Worm (Caenorhabditis elegans) whole organism, young adult: ENCODE measurements around the gene F41B5.12.

ENCODE experiments used
- B0336.3 ChIP-seq: fragments of 200-800 bp; sonication (Bioruptor generic); IDR thresholded peaks from 2 replicates; pipeline ENCODE4 v1.3.6; 2022; ENCODE audit warnings: missing genetic modification characterization, missing compliant biosample characterization
- C06A6.2 ChIP-seq: fragments of 200-800 bp; sonication (Bioruptor generic); conservative IDR thresholded peaks from 2 replicates; pipeline ENCODE4 v1.3.6; 2022; ENCODE audit warnings: missing genetic modification characterization, missing compliant biosample characterization
- F33H1.4 ChIP-seq: fragments of 200-800 bp; sonication (Bioruptor generic); IDR thresholded peaks from 2 replicates; pipeline ENCODE4 v1.3.6; 2022; ENCODE audit warnings: missing genetic modification reagents, missing genetic modification characterization, missing compliant biosample characterization
- F37B4.10 ChIP-seq: fragments of 200-800 bp; sonication (Bioruptor generic); IDR thresholded peaks from 2 replicates; pipeline ENCODE4 v1.3.6; 2022; ENCODE audit warnings: missing genetic modification characterization, missing compliant biosample characterization
- F49E8.2 ChIP-seq: sonication (generic microtip); optimal IDR thresholded peaks from 3 replicates; lab custom pipeline; 2017; ENCODE audit warnings: missing genetic modification characterization, mild to moderate bottlenecking, missing compliant biosample characterization, antibody characterized with exemption, moderate library complexity; ENCODE audit not compliant: insufficient read depth
- F52B5.7 ChIP-seq: sonication (generic microtip); optimal IDR thresholded peaks from 2 replicates; lab custom pipeline; 2016; ENCODE audit warnings: mild to moderate bottlenecking, missing genetic modification characterization, missing compliant biosample characterization
- K11D2.4 ChIP-seq: fragments of 200-800 bp; sonication (Bioruptor generic); IDR thresholded peaks from 2 replicates; pipeline ENCODE4 v1.3.6; 2022; ENCODE audit warnings: missing genetic modification reagents, missing genetic modification characterization, missing compliant biosample characterization
- K12H6.12 ChIP-seq: fragments of 200-800 bp; sonication (Bioruptor generic); optimal IDR thresholded peaks from 2 replicates; lab custom pipeline; 2018; ENCODE audit warnings: mild to moderate bottlenecking, missing genetic modification characterization, missing compliant biosample characterization
- T26A5.8 ChIP-seq: sonication (generic microtip); optimal IDR thresholded peaks from 2 replicates; lab custom pipeline; 2016; ENCODE audit warnings: missing genetic modification characterization, missing compliant biosample characterization
- Y53G8AR.9 ChIP-seq: fragments of 200-800 bp; sonication (Bioruptor generic); conservative IDR thresholded peaks from 2 replicates; pipeline ENCODE4 v1.3.6; 2022; ENCODE audit warnings: missing genetic modification reagents, missing genetic modification characterization, missing compliant biosample characterization
- Y79H2A.3 ChIP-seq: fragments of 200-800 bp; sonication (Bioruptor generic); conservative IDR thresholded peaks from 2 replicates; pipeline ENCODE4 v1.3.6; 2022; ENCODE audit warnings: missing genetic modification reagents, missing genetic modification characterization, missing compliant biosample characterization
- akir-1 ChIP-seq: fragments of 200-800 bp; sonication (Bioruptor generic); optimal IDR thresholded peaks from 2 replicates; lab custom pipeline; 2018; ENCODE audit warnings: mild to moderate bottlenecking, missing genetic modification characterization, moderate library complexity, missing compliant biosample characterization
- athp-1 ChIP-seq: sonication (generic microtip); optimal IDR thresholded peaks from 2 replicates; lab custom pipeline; 2017; ENCODE audit warnings: mild to moderate bottlenecking, missing genetic modification characterization, missing compliant biosample characterization
- attf-5 ChIP-seq: fragments of 200-800 bp; sonication (Bioruptor generic); optimal IDR thresholded peaks from 2 replicates; lab custom pipeline; 2018; ENCODE audit warnings: mild to moderate bottlenecking, missing genetic modification characterization, missing compliant biosample characterization
- attf-6 ChIP-seq: fragments of 200-800 bp; sonication (Bioruptor generic); IDR thresholded peaks from 2 replicates; pipeline ENCODE4 v1.3.6; 2022; ENCODE audit warnings: missing genetic modification reagents, missing genetic modification characterization, missing compliant biosample characterization
- ccch-3 ChIP-seq: fragments of 200-800 bp; sonication (Bioruptor generic); optimal IDR thresholded peaks from 2 replicates; lab custom pipeline; 2018; ENCODE audit warnings: mild to moderate bottlenecking, missing genetic modification characterization, missing compliant biosample characterization
- cebp-1 ChIP-seq, 2 experiments: fragments of 200-800 bp in 1 of 2; sonication (Bioruptor generic) in 1 of 2; sonication (generic microtip) in 1 of 2; IDR thresholded peaks in 1 of 2; optimal IDR thresholded peaks in 1 of 2; 2 replicates each; pipeline versions ENCODE4 v1.3.6 to Lab custom; 2017 to 2022; ENCODE audit warnings: missing compliant biosample characterization in 2 of 2, missing genetic modification characterization in 2 of 2, mild to moderate bottlenecking in 1 of 2, missing genetic modification reagents in 1 of 2, moderate library complexity in 1 of 2
- ceh-27 ChIP-seq: fragments of 200-800 bp; sonication (Bioruptor generic); optimal IDR thresholded peaks from 2 replicates; lab custom pipeline; 2018; ENCODE audit warnings: mild to moderate bottlenecking, missing genetic modification characterization, moderate library complexity, missing compliant biosample characterization
- ceh-79 ChIP-seq: sonication (generic microtip); optimal IDR thresholded peaks from 2 replicates; lab custom pipeline; 2017; ENCODE audit warnings: mild to moderate bottlenecking, missing genetic modification characterization, missing compliant biosample characterization
- dox-1 ChIP-seq: fragments of 200-800 bp; sonication (Bioruptor generic); IDR thresholded peaks from 2 replicates; pipeline ENCODE4 v1.3.6; 2022; ENCODE audit warnings: missing genetic modification reagents, missing genetic modification characterization, missing compliant biosample characterization
- dpff-1 ChIP-seq: sonication (generic microtip); optimal IDR thresholded peaks from 2 replicates; lab custom pipeline; 2017; ENCODE audit warnings: mild to moderate bottlenecking, missing genetic modification characterization, missing compliant biosample characterization
- egl-44 ChIP-seq: fragments of 200-800 bp; sonication (Bioruptor generic); IDR thresholded peaks from 2 replicates; pipeline ENCODE4 v1.3.6; 2022; ENCODE audit warnings: missing genetic modification reagents, missing genetic modification characterization, missing compliant biosample characterization
- ekl-4 ChIP-seq: fragments of 200-800 bp; sonication (Bioruptor generic); IDR thresholded peaks from 2 replicates; pipeline ENCODE4 v1.3.6; 2022; ENCODE audit warnings: missing genetic modification reagents, missing genetic modification characterization, missing compliant biosample characterization
- him-1 ChIP-seq: sonication (generic microtip); optimal IDR thresholded peaks from 2 replicates; lab custom pipeline; 2016; ENCODE audit warnings: missing genotype, missing genetic modification reagents, missing genetic modification characterization, missing compliant biosample characterization
- hmg-1.2 ChIP-seq: fragments of 200-800 bp; sonication (Bioruptor generic); IDR thresholded peaks from 2 replicates; pipeline ENCODE4 v1.3.6; 2022; ENCODE audit warnings: missing genetic modification reagents, missing genetic modification characterization, missing compliant biosample characterization
- hmg-20 ChIP-seq: fragments of 200-800 bp; sonication (Bioruptor generic); IDR thresholded peaks from 2 replicates; pipeline ENCODE4 v1.3.6; 2022; ENCODE audit warnings: missing genetic modification reagents, missing genetic modification characterization, missing compliant biosample characterization
- lag-1 ChIP-seq: fragments of 200-800 bp; sonication (Bioruptor generic); IDR thresholded peaks from 2 replicates; pipeline ENCODE4 v1.3.6; 2022; ENCODE audit warnings: missing genetic modification reagents, missing genetic modification characterization, missing compliant biosample characterization
- lin-26 ChIP-seq: fragments of 200-800 bp; sonication (Bioruptor generic); IDR thresholded peaks from 2 replicates; pipeline ENCODE4 v1.3.6; 2022; ENCODE audit warnings: missing genetic modification reagents, missing genetic modification characterization, missing compliant biosample characterization
- lin-35 ChIP-seq, 3 experiments: fragments of 150-350 bp in 2 of 3; sonication (generic microtip) in 1 of 3; optimal IDR thresholded peaks; 2 replicates each; lab custom pipeline; 2014 to 2018; ENCODE audit warnings: missing biosample characterization in 3 of 3, missing genetic modification characterization in 3 of 3, missing genetic modification reagents in 3 of 3
- lin-54 ChIP-seq: fragments of 200-800 bp; sonication (Bioruptor generic); optimal IDR thresholded peaks from 2 replicates; lab custom pipeline; 2018; ENCODE audit warnings: mild to moderate bottlenecking, missing genetic modification characterization, missing compliant biosample characterization
- mcd-1 ChIP-seq: fragments of 200-800 bp; sonication (Bioruptor generic); IDR thresholded peaks from 2 replicates; pipeline ENCODE4 v1.3.6; 2022; ENCODE audit warnings: missing genetic modification reagents, missing genetic modification characterization, missing compliant biosample characterization
- mel-28 ChIP-seq: sonication (generic microtip); optimal IDR thresholded peaks from 2 replicates; lab custom pipeline; 2016; ENCODE audit warnings: borderline replicate concordance, mild to moderate bottlenecking, missing genetic modification characterization, missing compliant biosample characterization
- nfya-1 ChIP-seq: sonication (generic microtip); optimal IDR thresholded peaks from 2 replicates; lab custom pipeline; 2017; ENCODE audit warnings: antibody characterized with exemption, missing compliant biosample characterization, missing genetic modification characterization, borderline replicate concordance; ENCODE audit not compliant: insufficient read depth
- nhr-80 ChIP-seq: sonication (generic microtip); optimal IDR thresholded peaks from 2 replicates; lab custom pipeline; 2016; ENCODE audit warnings: missing genetic modification characterization, missing compliant biosample characterization
- nhr-90 ChIP-seq: sonication (generic microtip); optimal IDR thresholded peaks from 2 replicates; lab custom pipeline; 2016; ENCODE audit warnings: missing genotype, mild to moderate bottlenecking, missing genetic modification characterization, missing compliant biosample characterization
- repo-1 ChIP-seq: sonication (generic microtip); optimal IDR thresholded peaks from 2 replicates; lab custom pipeline; 2017; ENCODE audit warnings: mild to moderate bottlenecking, missing genetic modification characterization, missing compliant biosample characterization
- sdz-38 ChIP-seq: sonication (generic microtip); optimal IDR thresholded peaks from 2 replicates; lab custom pipeline; 2016; ENCODE audit warnings: missing genotype, missing genetic modification characterization, missing compliant biosample characterization
- tbx-9 ChIP-seq: sonication (generic microtip); optimal IDR thresholded peaks from 2 replicates; lab custom pipeline; 2016; ENCODE audit warnings: borderline replicate concordance, missing genetic modification characterization, inconsistent platforms, missing compliant biosample characterization
- unc-130 ChIP-seq: sonication (generic microtip); optimal IDR thresholded peaks from 2 replicates; lab custom pipeline; 2016; ENCODE audit warnings: missing genetic modification reagents, missing genetic modification characterization, missing compliant biosample characterization
- xnd-1 ChIP-seq: sonication (generic microtip); optimal IDR thresholded peaks from 2 replicates; lab custom pipeline; 2016; ENCODE audit warnings: missing genotype, missing genetic modification reagents, missing genetic modification characterization, missing compliant biosample characterization
- zfh-2 ChIP-seq: fragments of 200-800 bp; sonication (Bioruptor generic); conservative IDR thresholded peaks from 2 replicates; pipeline ENCODE4 v1.3.6; 2022; ENCODE audit warnings: missing genetic modification reagents, missing genetic modification characterization, missing compliant biosample characterization
- ztf-22 ChIP-seq: fragments of 200-800 bp; sonication (Bioruptor generic); optimal IDR thresholded peaks from 2 replicates; lab custom pipeline; 2018; ENCODE audit warnings: mild to moderate bottlenecking, missing genetic modification characterization, moderate library complexity, missing compliant biosample characterization
- ztf-26 ChIP-seq: sonication (generic microtip); optimal IDR thresholded peaks from 2 replicates; lab custom pipeline; 2017; ENCODE audit warnings: missing genetic modification characterization, missing compliant biosample characterization

F41B5.12 gene

DNA sequence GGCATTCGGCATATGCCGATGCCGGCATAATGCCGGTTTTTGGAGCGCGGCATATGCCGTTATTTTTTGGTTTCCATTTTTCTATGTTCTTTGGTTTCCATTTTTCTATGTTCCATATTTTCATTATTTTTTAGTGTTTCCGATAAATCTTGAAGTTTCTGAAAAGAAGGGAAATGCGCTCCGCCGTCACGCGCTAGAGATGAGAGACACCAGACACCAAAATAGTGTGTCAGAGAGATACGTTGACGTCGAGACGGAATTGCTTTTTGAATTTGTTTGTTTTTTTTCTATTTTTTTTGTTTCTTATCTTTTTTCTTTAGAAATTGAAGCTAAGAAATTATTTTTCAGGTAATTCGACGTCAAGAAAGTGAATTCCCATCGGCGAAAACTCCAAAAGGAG is 5.6 kb upstream of the F41B5.12 start, which contains the start of gene F41B5.1:
Gene F41B5.1 (plus strand): TSS at position 343 of the 400 bp plus-strand sequence.
- TF ChIP-seq mcd-1 = 0 out of 2 replicates have a peak, but pooled peaks have one; percentile 10
- TF ChIP-seq hmg-1.2 (GFP tag; lab: Robert Waterston, UW) = peak; percentile 85

DNA sequence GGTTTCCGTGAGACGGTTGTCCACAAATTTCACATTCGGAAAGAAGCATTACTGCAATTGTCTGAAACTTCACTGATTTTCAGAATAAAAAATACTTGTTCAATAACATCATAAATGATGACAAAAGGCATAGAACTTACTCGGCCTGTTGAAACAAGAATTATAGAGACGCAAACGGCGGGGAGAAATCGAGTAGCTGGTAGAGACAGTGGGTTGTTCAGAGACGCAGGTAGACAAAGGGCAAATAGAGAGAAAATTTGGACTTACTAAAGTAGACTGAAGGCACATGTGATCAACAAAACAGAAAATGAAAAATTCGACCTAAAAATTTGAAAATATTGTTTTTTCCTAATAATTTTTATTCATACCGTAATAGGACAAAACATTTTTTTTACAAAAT is 1.0 kb upstream of the F41B5.12 start, which contains the start of gene nhr-182:
Gene nhr-182 (minus strand): TSS at position 178 of the 400 bp plus-strand sequence.
- TF ChIP-seq hmg-20 = no peak
- TF ChIP-seq attf-5 (GFP tag; lab: Kevin White, UChicago) = peak; percentile 2
- no peak for TF ChIP-seq lin-35 (GFP tag; optimal IDR thresholded peaks at IDR 0.05; lab: Kevin White, UChicago)
- no peak for TF ChIP-seq cebp-1 (GFP tag; IDR thresholded peaks at IDR 0.05; lab: Robert Waterston, UW)
- peak; percentile 3 for TF ChIP-seq cebp-1 (tag; optimal IDR thresholded peaks at IDR 0.05; lab: Kevin White, UChicago)
- no peak for TF ChIP-seq K12H6.12 (tag; lab: Kevin White, UChicago)
- TF ChIP-seq akir-1 (GFP tag; lab: Kevin White, UChicago) = no peak
- no peak for TF ChIP-seq ccch-3 (GFP tag; lab: Kevin White, UChicago)
- no peak for TF ChIP-seq lin-54 (GFP tag; lab: Kevin White, UChicago)
- no peak for TF ChIP-seq F33H1.4
- TF ChIP-seq repo-1 = no peak
- TF ChIP-seq B0336.3 (GFP tag; lab: Robert Waterston, UW) = no peak
- TF ChIP-seq nhr-80 (tag; lab: Kevin White, UChicago) = peak; percentile 14
- no peak for TF ChIP-seq K11D2.4 (GFP tag; lab: Robert Waterston, UW)
- no peak for TF ChIP-seq attf-6 (GFP tag; lab: Robert Waterston, UW)
- TF ChIP-seq ekl-4 (GFP tag; lab: Robert Waterston, UW) = no peak
- no peak for TF ChIP-seq F52B5.7 (tag; lab: Kevin White, UChicago)
- TF ChIP-seq hmg-1.2 (GFP tag; lab: Robert Waterston, UW) = peak; percentile 76; the same call in 1 of the 2 replicates
- no peak for TF ChIP-seq tbx-9

DNA sequence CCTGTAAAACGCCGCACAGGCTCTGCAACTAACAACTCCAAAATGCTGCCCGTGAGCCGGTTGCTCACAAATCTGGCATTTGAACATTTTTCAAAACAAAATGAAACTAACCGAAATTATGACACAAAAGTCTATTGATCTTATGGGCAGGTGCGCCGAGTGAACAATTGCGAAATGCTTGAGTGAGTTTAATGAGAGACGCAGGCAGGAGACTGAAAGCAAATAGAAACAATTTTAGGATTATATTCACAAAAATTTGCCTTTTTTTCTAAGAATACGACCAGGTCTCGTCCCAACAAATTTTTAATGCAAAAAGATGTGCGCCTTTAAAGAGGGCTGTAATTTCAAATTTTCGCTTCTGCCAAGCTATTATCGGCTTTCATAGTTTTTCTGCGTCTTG is 3.7 kb downstream of the F41B5.12 start, which contains the start of gene nhr-183:
Gene nhr-183 (minus strand): TSS at position 180 of the 400 bp plus-strand sequence.
- no peak for TF ChIP-seq C06A6.2 (GFP tag; lab: Robert Waterston, UW)
- TF ChIP-seq cebp-1 (GFP tag; IDR thresholded peaks at IDR 0.05; lab: Robert Waterston, UW) = peak; percentile 69; the same call in 1 of the 2 replicates
- TF ChIP-seq cebp-1 (tag; optimal IDR thresholded peaks at IDR 0.05; lab: Kevin White, UChicago) = peak; percentile 90
- TF ChIP-seq lin-26 (GFP tag; lab: Robert Waterston, UW) = no peak
- TF ChIP-seq, all 124 proteins: peak for 1

DNA sequence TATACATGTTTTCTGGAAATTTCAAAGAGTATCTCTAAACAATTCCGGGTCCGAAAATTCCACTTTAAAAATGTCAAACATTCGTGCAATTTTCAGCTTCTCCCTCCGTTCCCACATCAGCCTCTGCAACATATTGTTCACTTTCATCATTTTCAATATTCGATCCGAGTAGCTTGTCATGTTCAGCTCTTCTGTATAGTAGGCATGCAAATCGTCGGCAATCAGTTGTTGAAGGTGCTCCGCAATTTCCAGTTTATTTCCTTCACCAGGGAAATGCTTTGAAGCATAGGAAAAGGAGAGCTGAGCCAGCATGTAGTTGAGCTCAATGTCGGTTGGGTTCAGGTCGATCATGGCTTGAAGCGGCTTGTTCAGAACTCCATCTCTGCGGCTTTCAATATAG is 4.2 kb downstream of the F41B5.12 start:
- no peak for TF ChIP-seq ceh-27 (GFP tag; lab: Kevin White, UChicago)
- no peak for TF ChIP-seq ceh-79 (tag; lab: Kevin White, UChicago)
- TF ChIP-seq dpff-1 = no peak
- TF ChIP-seq egl-44 (GFP tag; lab: Robert Waterston, UW) = no peak
- no peak for TF ChIP-seq lin-54 (GFP tag; lab: Kevin White, UChicago)
- no peak for TF ChIP-seq zfh-2 (GFP tag; lab: Robert Waterston, UW)
- no peak for TF ChIP-seq dox-1
- TF ChIP-seq unc-130 (GFP tag; lab: Kevin White, UChicago) = no peak
- no peak for TF ChIP-seq sdz-38 (tag; lab: Kevin White, UChicago)
- TF ChIP-seq F49E8.2 (tag; lab: Kevin White, UChicago) = no peak
- no peak for TF ChIP-seq him-1 (tag; lab: Kevin White, UChicago)

DNA sequence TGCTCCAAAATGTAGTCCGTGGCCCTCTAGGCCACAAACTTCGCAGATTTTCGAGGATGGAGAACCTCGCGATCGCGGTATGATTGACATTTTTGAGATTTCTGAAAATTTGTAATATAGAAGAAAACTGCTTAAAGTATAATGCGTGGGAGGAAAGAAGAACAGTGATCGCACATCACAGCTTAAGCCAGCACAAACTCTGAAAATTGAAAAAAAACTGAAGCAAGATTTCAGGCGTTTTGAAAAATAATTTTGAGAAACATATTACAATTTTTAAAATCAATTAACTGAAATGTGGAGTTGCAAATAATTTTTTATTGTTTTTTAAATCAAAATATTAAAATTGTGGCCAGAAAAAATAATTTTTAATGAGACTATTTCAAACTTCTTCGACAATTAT is 6.2 kb downstream of the F41B5.12 start, which contains the start of gene nhr-275:
Gene nhr-275 (minus strand): TSS at position 101 of the 400 bp plus-strand sequence.
- TF ChIP-seq ztf-26 (tag; lab: Kevin White, UChicago) = no peak
- TF ChIP-seq xnd-1 (tag; lab: Kevin White, UChicago) = no peak
- TF ChIP-seq ztf-22 (GFP tag; lab: Kevin White, UChicago) = no peak
- no peak for TF ChIP-seq Y79H2A.3 (GFP tag; lab: Robert Waterston, UW)
- no peak for TF ChIP-seq athp-1 (tag; lab: Kevin White, UChicago)
- TF ChIP-seq Y53G8AR.9 (GFP tag; lab: Robert Waterston, UW) = no peak
- TF ChIP-seq lag-1 = no peak
- no peak for TF ChIP-seq nhr-90 (tag; lab: Kevin White, UChicago)
- TF ChIP-seq nfya-1 (tag; lab: Kevin White, UChicago) = no peak
- no peak for TF ChIP-seq F37B4.10 (GFP tag; lab: Robert Waterston, UW)
- TF ChIP-seq T26A5.8 (tag; lab: Kevin White, UChicago) = no peak
- no peak for TF ChIP-seq mel-28
